Worm (Caenorhabditis elegans): ENCODE data around the gene trxr-1.

ce11 chrIV:7016502-7016901 is 4.7 kb downstream of the trxr-1 start:
- TF ChIP-seq fkh-2 (tag; optimal IDR thresholded peaks at IDR 0.05) (no peak), nhr-28 (tag; optimal IDR thresholded peaks at IDR 0.05) (no peak), nhr-12 (tag; optimal IDR thresholded peaks at IDR 0.05) (no peak), lin-39 (tag; optimal IDR thresholded peaks at IDR 0.05) (no peak), ZK546.5 (tag; optimal IDR thresholded peaks at IDR 0.05) (no peak), fkh-10 (GFP tag; optimal IDR thresholded peaks at IDR 0.05) (no peak)

All from whole organism, L3 larva.